Worm (Caenorhabditis elegans): ENCODE results near the gene cap-1.
A peak's percentile ranks its signal among the peaks of the same experiment; 100 is the strongest.

cap-1 gene

DNA sequence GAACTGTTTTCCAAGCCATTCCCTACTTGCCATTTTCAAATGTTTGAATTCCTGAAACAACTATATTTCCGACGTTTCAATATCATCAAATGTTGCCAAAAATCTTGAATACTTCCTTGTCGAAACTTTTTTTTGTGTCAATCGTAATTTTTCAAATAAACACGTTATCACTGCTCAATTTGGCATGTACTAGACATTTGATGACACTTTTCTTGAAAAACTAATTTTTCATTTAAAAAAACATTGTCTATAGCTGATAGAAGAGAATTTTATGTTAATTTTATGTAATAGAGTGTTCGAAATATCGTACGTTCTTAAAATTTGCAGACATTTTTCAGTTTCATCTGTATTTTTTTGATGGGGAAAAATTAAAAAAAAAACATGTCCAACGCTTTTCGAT is 47.2 kb downstream of the cap-1 start:
- TF ChIP-seq K12H6.12 (tag; optimal IDR thresholded peaks at IDR 0.05) (no peak), mcd-1 (GFP tag; IDR thresholded peaks at IDR 0.05) (no peak), bed-2 (GFP tag; IDR thresholded peaks at IDR 0.05) (no peak), F49E8.2 (tag; optimal IDR thresholded peaks at IDR 0.05; ENCODE audit: insufficient read depth) (no peak), ceh-27 (GFP tag; optimal IDR thresholded peaks at IDR 0.05) (no peak), ztf-22 (GFP tag; optimal IDR thresholded peaks at IDR 0.05) (peak; percentile 47), unc-62 (GFP tag; optimal IDR thresholded peaks at IDR 0.05) (peak; percentile 75), nhr-80 (tag; optimal IDR thresholded peaks at IDR 0.05) (peak; percentile 78), F55B11.4 (tag; optimal IDR thresholded peaks at IDR 0.05; ENCODE audit: borderline replicate concordance, insufficient read depth) (no peak), egl-44 (GFP tag; IDR thresholded peaks at IDR 0.05) (no peak), B0336.3 (GFP tag; IDR thresholded peaks at IDR 0.05) (no peak), tlf-1 (GFP tag; optimal IDR thresholded peaks at IDR 0.05) (no peak), nfyb-1 (GFP tag; IDR thresholded peaks at IDR 0.05) (no peak), let-607 (tag; optimal IDR thresholded peaks at IDR 0.05) (peak; percentile 60 to 85), dpff-1 (tag; optimal IDR thresholded peaks at IDR 0.05) (no peak), F33H1.4 (GFP tag; IDR thresholded peaks at IDR 0.05) (no peak), unc-130 (GFP tag; optimal IDR thresholded peaks at IDR 0.05) (no peak), pha-4 (tag; optimal IDR thresholded peaks at IDR 0.05) (peak; percentile 36)

DNA sequence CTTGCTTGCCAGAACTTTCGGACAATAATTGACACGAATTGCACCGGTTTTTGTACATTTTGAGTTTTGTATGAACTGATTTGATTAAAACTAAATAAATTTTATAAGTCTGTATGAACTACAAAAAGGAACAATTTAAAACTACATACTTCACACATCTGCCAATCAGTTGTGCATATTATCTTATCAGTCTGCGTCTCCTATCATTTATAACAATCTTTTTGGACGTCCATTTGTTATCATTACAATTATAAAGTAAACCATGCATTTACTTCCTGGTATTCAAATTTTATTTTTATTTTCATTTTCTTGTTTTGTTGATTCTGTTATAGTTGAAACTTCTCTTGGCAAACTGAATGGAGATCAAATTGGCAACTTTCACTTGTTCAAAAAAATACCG is 49.7 kb downstream of the cap-1 start, which contains the start of gene cest-10:
Gene cest-10, plus strand, starts transcription at position 254 of the 400 bp plus-strand sequence.
- TF ChIP-seq bed-2 (GFP tag; IDR thresholded peaks at IDR 0.05): no peak
- no peak for TF ChIP-seq gei-17 (GFP tag; optimal IDR thresholded peaks at IDR 0.05)
- no peak for TF ChIP-seq atf-7 (tag; optimal IDR thresholded peaks at IDR 0.05)
- TF ChIP-seq D2030.7 (GFP tag; IDR thresholded peaks at IDR 0.05): no peak
- TF ChIP-seq let-607 (tag; optimal IDR thresholded peaks at IDR 0.05): peak in 1 of 2 experiments; percentile 67
- TF ChIP-seq B0261.1 (tag; optimal IDR thresholded peaks at IDR 0.05): no peak
- TF ChIP-seq ztf-26 (tag; optimal IDR thresholded peaks at IDR 0.05): no peak
- TF ChIP-seq lin-26 (GFP tag; IDR thresholded peaks at IDR 0.05): no peak
- TF ChIP-seq efl-1 (GFP tag; optimal IDR thresholded peaks at IDR 0.05): no peak
- TF ChIP-seq nhr-80 (tag; optimal IDR thresholded peaks at IDR 0.05): peak; percentile 72
- TF ChIP-seq tlf-1 (GFP tag; optimal IDR thresholded peaks at IDR 0.05): no peak
- no peak for TF ChIP-seq repo-1 (tag; optimal IDR thresholded peaks at IDR 0.05)
- no peak for TF ChIP-seq akir-1 (GFP tag; optimal IDR thresholded peaks at IDR 0.05)
- TF ChIP-seq lag-1 (GFP tag; IDR thresholded peaks at IDR 0.05): no peak
- TF ChIP-seq unc-62 (GFP tag; optimal IDR thresholded peaks at IDR 0.05): peak; percentile 54

DNA sequence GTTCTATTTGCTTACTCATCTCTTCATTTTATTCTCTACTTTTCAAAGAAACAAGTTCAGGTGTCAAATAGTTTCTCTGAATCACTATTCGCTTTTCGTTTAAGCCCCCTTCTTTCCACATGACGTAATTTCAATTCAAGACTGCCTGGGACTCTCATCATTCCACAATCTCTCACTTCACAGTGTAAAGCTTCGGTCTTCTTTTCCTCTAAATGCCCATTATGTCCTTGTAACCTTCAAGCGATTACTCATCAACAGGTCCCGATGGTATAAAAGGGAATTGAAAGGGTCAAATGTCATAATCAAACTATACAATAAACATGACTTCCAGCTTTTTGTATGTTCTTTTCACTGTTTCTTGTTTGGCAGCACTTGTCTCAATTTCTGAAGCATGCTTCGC is 51.1 kb downstream of the cap-1 start, which contains the start of gene C42D4.3:
Gene C42D4.3, plus strand, starts transcription at position 298 of the 400 bp plus-strand sequence.
- TF ChIP-seq attf-6 (GFP tag; IDR thresholded peaks at IDR 0.05): no peak
- no peak for TF ChIP-seq akir-1 (GFP tag; optimal IDR thresholded peaks at IDR 0.05)
- no peak for TF ChIP-seq let-607 (tag; optimal IDR thresholded peaks at IDR 0.05)
- no peak for TF ChIP-seq ztf-6 (GFP tag; IDR thresholded peaks at IDR 0.05)
- no peak for TF ChIP-seq hrde-1 (tag; optimal IDR thresholded peaks at IDR 0.05; ENCODE audit: borderline replicate concordance)
- no peak for TF ChIP-seq die-1 (tag; optimal IDR thresholded peaks at IDR 0.05)
- no peak for TF ChIP-seq ZK185.1 (tag; optimal IDR thresholded peaks at IDR 0.05; ENCODE audit: poor library complexity, severe bottlenecking)
- TF ChIP-seq Y79H2A.3 (GFP tag; conservative IDR thresholded peaks at IDR 0.05): no peak
- no peak for TF ChIP-seq rpc-1 (optimal IDR thresholded peaks at IDR 0.05)
- TF ChIP-seq rpc-1 (tag; optimal IDR thresholded peaks at IDR 0.05): no peak
- no peak for TF ChIP-seq zim-3 (tag; optimal IDR thresholded peaks at IDR 0.05)
- no peak for TF ChIP-seq T07F8.4 (tag; optimal IDR thresholded peaks at IDR 0.05)
- TF ChIP-seq hmg-1.2 (GFP tag; IDR thresholded peaks at IDR 0.05): no peak
- no peak for TF ChIP-seq lin-26 (GFP tag; IDR thresholded peaks at IDR 0.05)
- TF ChIP-seq snpc-4 (GFP tag; optimal IDR thresholded peaks at IDR 0.05): no peak
- no peak for TF ChIP-seq snpc-4 (tag; optimal IDR thresholded peaks at IDR 0.05)
- no peak for TF ChIP-seq ekl-4 (GFP tag; IDR thresholded peaks at IDR 0.05)
- no peak for TF ChIP-seq hlh-12 (tag; optimal IDR thresholded peaks at IDR 0.05)
- TF ChIP-seq ama-1 (optimal IDR thresholded peaks at IDR 0.05): no peak
- no peak for TF ChIP-seq ama-1 (GFP tag; optimal IDR thresholded peaks at IDR 0.05)
- TF ChIP-seq madf-10 (tag; optimal IDR thresholded peaks at IDR 0.05): no peak
- no peak for TF ChIP-seq atf-7 (tag; optimal IDR thresholded peaks at IDR 0.05)

Measured in whole organism, young adult.